Fruit fly (Drosophila melanogaster): ENCODE results near the gene Hsp70Aa.
A peak's percentile ranks its signal among the peaks of the same experiment; 100 is the strongest.

DNA sequence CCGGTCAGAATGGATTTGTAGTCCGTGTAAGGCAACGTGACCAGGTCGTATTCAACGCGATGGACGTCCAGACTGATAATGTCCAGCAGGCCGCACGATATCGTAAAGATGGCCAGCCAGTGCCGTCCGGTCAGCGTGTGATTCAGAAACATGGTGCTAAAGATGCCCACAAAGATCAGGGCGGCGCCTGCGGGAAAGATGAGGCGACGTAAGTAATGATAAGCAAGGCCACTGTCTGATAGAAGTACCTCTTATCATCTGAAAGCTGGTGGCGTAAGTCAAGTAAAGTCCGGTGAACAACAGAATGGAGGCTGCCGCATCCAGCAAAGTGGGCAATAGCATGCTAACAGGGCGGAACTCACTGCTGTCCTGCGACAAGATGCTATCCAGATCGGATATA is 17.5 kb upstream of the Hsp70Aa start:
- TF ChIP-seq rn (GFP tag; IDR thresholded peaks at IDR 0.05) (no peak), CG32121 (GFP tag; IDR thresholded peaks at IDR 0.05) (no peak), CG34367 (tag; optimal IDR thresholded peaks at IDR 0.05) (no peak), gl (tag; optimal IDR thresholded peaks at IDR 0.05) (no peak), EcR (GFP tag; optimal IDR thresholded peaks at IDR 0.05) (peak; percentile 24), fd96Ca (GFP tag; IDR thresholded peaks at IDR 0.05) (no peak), Pif1B (GFP tag; optimal IDR thresholded peaks at IDR 0.05) (no peak), CG8301 (tag; optimal IDR thresholded peaks at IDR 0.05) (no peak), CG12605 (GFP tag; IDR thresholded peaks at IDR 0.05) (no peak), CG17806 (tag; optimal IDR thresholded peaks at IDR 0.05) (no peak), Snoo (tag; optimal IDR thresholded peaks at IDR 0.05) (no peak), CG13204 (GFP tag; optimal IDR thresholded peaks at IDR 0.05) (no peak), CG4496 (GFP tag; IDR thresholded peaks at IDR 0.05) (no peak), CG8159 (tag; optimal IDR thresholded peaks at IDR 0.05) (no peak)

Measured in whole organism, pupa.